Worm (Caenorhabditis elegans): ENCODE data around the gene F14H8.2.

DNA sequence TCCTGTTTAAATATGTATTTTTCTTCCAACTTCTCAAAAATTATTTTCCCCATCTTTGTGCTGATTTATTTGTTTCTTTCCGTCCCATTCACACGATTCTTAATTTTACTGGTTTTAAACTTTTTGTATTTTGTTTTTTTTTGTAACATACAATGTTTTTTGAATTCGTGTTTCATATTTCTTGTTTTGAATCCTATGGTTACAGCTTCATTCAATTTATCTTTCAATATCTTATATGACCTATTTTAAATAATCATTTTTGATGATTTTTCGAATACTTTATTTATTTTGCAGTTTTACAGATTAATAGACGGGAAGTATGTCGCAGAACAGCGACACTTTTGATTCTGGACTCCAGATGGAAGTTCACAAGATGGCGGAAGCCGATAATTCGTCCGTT, 15.3 kb downstream of the F14H8.2 start, which contains the start of gene hrde-2:
- TF ChIP-seq egl-27 (tag; optimal IDR thresholded peaks at IDR 0.05) (no peak), fkh-10 (GFP tag; optimal IDR thresholded peaks at IDR 0.05) (no peak), lin-39 (tag; optimal IDR thresholded peaks at IDR 0.05) (no peak), zag-1 (tag; optimal IDR thresholded peaks at IDR 0.05) (no peak), nhr-237 (tag; optimal IDR thresholded peaks at IDR 0.05) (no peak), ztf-4 (tag; optimal IDR thresholded peaks at IDR 0.05) (no peak), fos-1 (tag; optimal IDR thresholded peaks at IDR 0.05) (no peak), mep-1 (tag; optimal IDR thresholded peaks at IDR 0.05) (no peak), hpl-2 (GFP tag; optimal IDR thresholded peaks at IDR 0.05) (no peak), elt-2 (tag; optimal IDR thresholded peaks at IDR 0.05) (no peak), nhr-76 (tag; optimal IDR thresholded peaks at IDR 0.05) (no peak), unc-130 (tag; optimal IDR thresholded peaks at IDR 0.05) (no peak)
